Fruit fly (Drosophila melanogaster): ENCODE measurements around the gene CG18178.

Gene CG18178

DNA sequence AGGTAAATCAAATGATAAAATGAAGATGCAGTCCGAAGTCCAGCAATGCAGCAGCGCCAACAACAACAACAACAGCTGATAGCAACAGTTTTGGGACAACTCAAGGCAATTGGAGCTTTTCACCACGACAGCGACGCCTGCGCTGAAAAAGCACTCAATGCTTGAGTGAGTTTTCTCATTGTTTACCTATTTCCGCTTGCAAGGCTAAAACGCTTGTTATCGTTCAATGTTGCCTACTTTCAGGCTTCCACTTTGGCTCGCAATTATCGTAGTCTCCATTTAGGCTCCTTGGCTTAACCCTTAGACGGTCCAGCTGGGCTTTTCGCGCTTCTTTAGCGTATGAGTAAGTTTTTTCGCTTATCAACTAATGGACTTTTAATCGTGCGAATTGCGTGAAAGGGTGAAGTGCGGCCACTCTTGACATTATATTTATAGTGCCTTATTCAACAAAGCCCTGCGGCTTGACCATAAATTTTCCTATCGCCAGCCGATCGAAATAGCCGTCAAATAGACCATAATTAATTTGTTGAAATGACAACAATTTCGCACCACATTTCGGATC lies 43.2 kb upstream of the CG18178 start (continued):
- TF ChIP-seq Doc3 (GFP tag; IDR thresholded peaks at IDR 0.05; ENCODE audit: partially characterized antibody): no peak
- no peak for TF ChIP-seq Sox102F (GFP tag; optimal IDR thresholded peaks at IDR 0.05)
- TF ChIP-seq peb (GFP tag; IDR thresholded peaks at IDR 0.05): no peak
- TF ChIP-seq hb (GFP tag; IDR thresholded peaks at IDR 0.05; ENCODE audit: partially characterized antibody): no peak
- TF ChIP-seq CG32532 (GFP tag; IDR thresholded peaks at IDR 0.05): 0 out of 2 replicates have a peak, but pooled peaks have one; percentile 21
- no peak for TF ChIP-seq ttk (GFP tag; IDR thresholded peaks at IDR 0.05)
- peak; percentile 45 for TF ChIP-seq caup (GFP tag; optimal IDR thresholded peaks at IDR 0.05; ENCODE audit: severe bottlenecking)
- no peak for TF ChIP-seq gsb-n (tag; optimal IDR thresholded peaks at IDR 0.05)
- TF ChIP-seq CG11723 (GFP tag; optimal IDR thresholded peaks at IDR 0.05): no peak
- TF ChIP-seq CG11093 (GFP tag; IDR thresholded peaks at IDR 0.05): no peak
- TF ChIP-seq CG43689 (GFP tag; IDR thresholded peaks at IDR 0.05): no peak; the same call in 1 of the 2 replicates
- 0 out of 2 replicates have a peak, but pooled peaks have one; percentile 41 for TF ChIP-seq vvl (GFP tag; IDR thresholded peaks at IDR 0.05)
- no peak for TF ChIP-seq Kr (GFP tag; optimal IDR thresholded peaks at IDR 0.05)
- TF ChIP-seq CG8478 (optimal IDR thresholded peaks at IDR 0.05): no peak
- TF ChIP-seq otp (GFP tag; IDR thresholded peaks at IDR 0.05): no peak
- TF ChIP-seq Spps (tag; optimal IDR thresholded peaks at IDR 0.05): no peak
- peak; percentile 89 for TF ChIP-seq Ets97D (GFP tag; optimal IDR thresholded peaks at IDR 0.05)
- no peak for TF ChIP-seq tll (GFP tag; optimal IDR thresholded peaks at IDR 0.05)
- TF ChIP-seq CG8359 (GFP tag; optimal IDR thresholded peaks at IDR 0.05; ENCODE audit: borderline replicate concordance): no peak
- TF ChIP-seq mld (GFP tag; IDR thresholded peaks at IDR 0.05; ENCODE audit: partially characterized antibody): no peak
- TF ChIP-seq CG12155 (GFP tag; optimal IDR thresholded peaks at IDR 0.05): no peak
- peak; percentile 45 for TF ChIP-seq CG12071 (GFP tag; optimal IDR thresholded peaks at IDR 0.05)
- peak; percentile 25 for TF ChIP-seq Fer1 (GFP tag; optimal IDR thresholded peaks at IDR 0.05)
- TF ChIP-seq CG11398 (GFP tag; optimal IDR thresholded peaks at IDR 0.05): no peak
- TF ChIP-seq YL-1 (GFP tag; optimal IDR thresholded peaks at IDR 0.05): no peak
- no peak for TF ChIP-seq dan (GFP tag; IDR thresholded peaks at IDR 0.05)
- no peak for TF ChIP-seq CG12744 (GFP tag; optimal IDR thresholded peaks at IDR 0.05)
- no peak for TF ChIP-seq CG9932 (GFP tag; IDR thresholded peaks at IDR 0.05)
- TF ChIP-seq nau (GFP tag; optimal IDR thresholded peaks at IDR 0.05): peak; percentile 29
- TF ChIP-seq ind (GFP tag; optimal IDR thresholded peaks at IDR 0.05): no peak
- peak; percentile 46 for TF ChIP-seq CG7987 (GFP tag; optimal IDR thresholded peaks at IDR 0.05)
- TF ChIP-seq CG6254 (GFP tag; optimal IDR thresholded peaks at IDR 0.05): no peak
- no peak for TF ChIP-seq NK7.1 (GFP tag; optimal IDR thresholded peaks at IDR 0.05)
- TF ChIP-seq CG17328 (GFP tag; IDR thresholded peaks at IDR 0.05): peak; percentile 50; the same call in 1 of the 2 replicates
- peak in 1 of 2 experiments; percentile 17 for TF ChIP-seq dpn (GFP tag; optimal IDR thresholded peaks at IDR 0.05)
- no peak for TF ChIP-seq twi (tag; optimal IDR thresholded peaks at IDR 0.05)
- TF ChIP-seq abd-A (tag; optimal IDR thresholded peaks at IDR 0.05): no peak
- TF ChIP-seq Hr78 (GFP tag; optimal IDR thresholded peaks at IDR 0.05): no peak
- no peak for TF ChIP-seq CG6175 (GFP tag; IDR thresholded peaks at IDR 0.05)
- no peak for TF ChIP-seq CG12942 (GFP tag; optimal IDR thresholded peaks at IDR 0.05)
- TF ChIP-seq slbo (GFP tag; IDR thresholded peaks at IDR 0.05): peak; percentile 28; the same call in 1 of the 2 replicates
- TF ChIP-seq CG12391 (tag; optimal IDR thresholded peaks at IDR 0.05): peak; percentile 7
- peak; percentile 8 for TF ChIP-seq tap (tag; optimal IDR thresholded peaks at IDR 0.05)
- peak; percentile 34 for TF ChIP-seq her (GFP tag; optimal IDR thresholded peaks at IDR 0.05)
- TF ChIP-seq CG3281 (GFP tag; optimal IDR thresholded peaks at IDR 0.05): peak; percentile 25
- TF ChIP-seq Atf6 (GFP tag; IDR thresholded peaks at IDR 0.05): peak; percentile 35; the same call in 1 of the 2 replicates
- TF ChIP-seq eve (GFP tag; optimal IDR thresholded peaks at IDR 0.05): no peak
- no peak for TF ChIP-seq crc (GFP tag; optimal IDR thresholded peaks at IDR 0.05)
- 0 out of 2 replicates have a peak, but pooled peaks have one; percentile 8 for TF ChIP-seq CG11247 (GFP tag; IDR thresholded peaks at IDR 0.05)
- no peak for TF ChIP-seq danr (GFP tag; IDR thresholded peaks at IDR 0.05)

Data from whole organism, embryonic.